Worm (Caenorhabditis elegans): ENCODE results near the gene Y105C5A.1269.

ce11 chrIV:15844064-15844463 is 3.1 kb upstream of the Y105C5A.1269 start:
- no peak for TF ChIP-seq lin-13 (GFP tag; optimal IDR thresholded peaks at IDR 0.05)
- TF ChIP-seq nhr-11 (tag; optimal IDR thresholded peaks at IDR 0.05) = no peak
- no peak for TF ChIP-seq jun-1 (tag; optimal IDR thresholded peaks at IDR 0.05)
- no peak for TF ChIP-seq fos-1 (tag; optimal IDR thresholded peaks at IDR 0.05)
- no peak for TF ChIP-seq ces-1 (GFP tag; optimal IDR thresholded peaks at IDR 0.05)
- TF ChIP-seq lin-35 (GFP tag; optimal IDR thresholded peaks at IDR 0.05) = no peak
- TF ChIP-seq aly-2 (tag; optimal IDR thresholded peaks at IDR 0.05) = no peak
- no peak for TF ChIP-seq elt-2 (tag; optimal IDR thresholded peaks at IDR 0.05)
- TF ChIP-seq dsc-1 (tag; optimal IDR thresholded peaks at IDR 0.05) = no peak
- no peak for TF ChIP-seq nhr-76 (tag; optimal IDR thresholded peaks at IDR 0.05)

All from whole organism, L1 larva.